Fruit fly (Drosophila melanogaster): ENCODE results near the gene CG32756.

Gene CG32756

DNA sequence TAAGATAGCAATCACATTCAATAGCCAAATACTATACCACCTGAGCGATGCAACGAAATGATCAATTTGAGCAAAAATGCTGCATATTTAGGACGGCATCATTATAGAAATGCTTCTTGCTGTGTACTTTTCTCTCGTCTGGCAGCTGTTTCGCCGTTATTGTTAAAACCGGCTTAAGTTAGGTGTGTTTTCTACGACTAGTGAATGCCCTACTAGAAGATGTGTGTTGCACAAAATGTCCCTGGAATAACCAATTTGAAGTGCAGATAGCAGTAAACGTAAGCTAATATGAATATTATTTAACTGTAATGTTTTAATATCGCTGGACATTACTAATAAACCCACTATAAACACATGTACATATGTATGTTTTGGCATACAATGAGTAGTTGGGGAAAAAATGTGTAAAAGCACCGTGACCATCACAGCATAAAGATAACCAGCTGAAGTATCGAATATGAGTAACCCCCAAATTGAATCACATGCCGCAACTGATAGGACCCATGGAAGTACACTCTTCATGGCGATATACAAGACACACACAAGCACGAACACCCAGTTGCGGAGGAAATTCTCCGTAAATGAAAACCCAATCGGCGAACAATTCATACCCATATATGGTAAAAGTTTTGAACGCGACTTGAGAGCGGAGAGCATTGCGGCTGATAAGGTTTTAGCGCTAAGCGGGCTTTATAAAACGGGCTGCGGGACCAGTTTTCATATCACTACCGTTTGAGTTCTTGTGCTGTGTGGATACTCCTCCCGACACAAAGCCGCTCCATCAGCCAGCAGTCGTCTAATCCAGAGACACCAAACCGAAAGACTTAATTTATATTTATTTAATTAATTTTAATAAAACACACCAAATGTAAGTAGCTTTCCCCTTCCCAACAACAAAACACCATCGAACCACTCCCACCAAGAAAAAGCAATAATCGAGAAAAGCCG is 45.1 kb upstream of the CG32756 start, which contains the start of gene Act5C (continued):
- peak; percentile 68 for TF ChIP-seq crol (GFP tag; IDR thresholded peaks at IDR 0.05)
- TF ChIP-seq peb (GFP tag; IDR thresholded peaks at IDR 0.05) = peak; percentile 83
- TF ChIP-seq Dad (GFP tag; optimal IDR thresholded peaks at IDR 0.05) = peak; percentile 90
- no peak for TF ChIP-seq Doc2 (GFP tag; IDR thresholded peaks at IDR 0.05)
- peak; percentile 99 for TF ChIP-seq sens (GFP tag)
- peak; percentile 90 for TF ChIP-seq en (GFP tag; optimal IDR thresholded peaks at IDR 0.05)
- peak; percentile 90 for TF ChIP-seq CG8290 (GFP tag; optimal IDR thresholded peaks at IDR 0.05)
- peak; percentile 11 to 99 for TF ChIP-seq CG8290 (tag; optimal IDR thresholded peaks at IDR 0.05)
- peak in 1 of 2 experiments; percentile 53 for TF ChIP-seq tll (GFP tag; optimal IDR thresholded peaks at IDR 0.05)
- TF ChIP-seq CG10267 (tag; optimal IDR thresholded peaks at IDR 0.05) = peak; percentile 91
- TF ChIP-seq CG7372 (GFP tag; IDR thresholded peaks at IDR 0.05) = peak; percentile 86
- TF ChIP-seq CG18262 (tag; optimal IDR thresholded peaks at IDR 0.05) = peak; percentile 95
- peak; percentile 93 for TF ChIP-seq so (GFP tag; IDR thresholded peaks at IDR 0.05)
- TF ChIP-seq Meics (GFP tag; optimal IDR thresholded peaks at IDR 0.05) = peak; percentile 93
- TF ChIP-seq CG33213 (GFP tag; optimal IDR thresholded peaks at IDR 0.05) = peak; percentile 95
- TF ChIP-seq CG15601 (tag; optimal IDR thresholded peaks at IDR 0.05) = peak; percentile 86
- TF ChIP-seq Neu2 (GFP tag; optimal IDR thresholded peaks at IDR 0.05; ENCODE audit: borderline replicate concordance) = peak; percentile 79
- TF ChIP-seq pnt (GFP tag; optimal IDR thresholded peaks at IDR 0.05) = peak; percentile 95
- TF ChIP-seq CG1024 (GFP tag; IDR thresholded peaks at IDR 0.05) = peak; percentile 83
- peak; percentile 92 for TF ChIP-seq Optix (GFP tag; IDR thresholded peaks at IDR 0.05)
- peak; percentile 93 for TF ChIP-seq CG6689 (GFP tag; IDR thresholded peaks at IDR 0.05)
- peak; percentile 78 for TF ChIP-seq CG11696 (GFP tag; IDR thresholded peaks at IDR 0.05)
- TF ChIP-seq Bteb2 (GFP tag; optimal IDR thresholded peaks at IDR 0.05) = peak; percentile 86
- TF ChIP-seq sima (GFP tag; optimal IDR thresholded peaks at IDR 0.05) = peak; percentile 86
- TF ChIP-seq Nf-YA (GFP tag; IDR thresholded peaks at IDR 0.05) = peak; percentile 86
- TF ChIP-seq vnd (GFP tag; IDR thresholded peaks at IDR 0.05; ENCODE audit: partially characterized antibody) = no peak
- peak; percentile 88 for TF ChIP-seq Sox100B (GFP tag; optimal IDR thresholded peaks at IDR 0.05)
- peak; percentile 59 for TF ChIP-seq CG7928 (GFP tag; optimal IDR thresholded peaks at IDR 0.05)
- TF ChIP-seq ap (GFP tag; IDR thresholded peaks at IDR 0.05) = peak; percentile 82
- peak; percentile 96 for TF ChIP-seq chn (GFP tag; optimal IDR thresholded peaks at IDR 0.05)
- TF ChIP-seq CG6854 (GFP tag; optimal IDR thresholded peaks at IDR 0.05) = peak; percentile 86
- TF ChIP-seq Dll (GFP tag; IDR thresholded peaks at IDR 0.05; ENCODE audit: partially characterized antibody) = no peak
- TF ChIP-seq bcd (GFP tag; optimal IDR thresholded peaks at IDR 0.05) = peak; percentile 94
- 0 out of 2 replicates have a peak, but pooled peaks have one; percentile 46 for TF ChIP-seq CG42726 (GFP tag; IDR thresholded peaks at IDR 0.05; ENCODE audit: partially characterized antibody)
- peak; percentile 91 for TF ChIP-seq Six4 (GFP tag; optimal IDR thresholded peaks at IDR 0.05)
- TF ChIP-seq aop (GFP tag; IDR thresholded peaks at IDR 0.05) = peak; percentile 74
- peak; percentile 86 for TF ChIP-seq run (tag; optimal IDR thresholded peaks at IDR 0.05)
- peak; percentile 89 for TF ChIP-seq CG14667 (GFP tag; IDR thresholded peaks at IDR 0.05)
- TF ChIP-seq toy (GFP tag; IDR thresholded peaks at IDR 0.05) = peak; percentile 74
- TF ChIP-seq E2f1 (GFP tag; IDR thresholded peaks at IDR 0.05) = peak; percentile 92
- peak; percentile 90 for TF ChIP-seq CG9876 (GFP tag; optimal IDR thresholded peaks at IDR 0.05)
- TF ChIP-seq gcm2 (GFP tag; optimal IDR thresholded peaks at IDR 0.05) = peak; percentile 90
- TF ChIP-seq CG10565 (GFP tag; optimal IDR thresholded peaks at IDR 0.05) = peak; percentile 90
- peak; percentile 86 for TF ChIP-seq gsb (GFP tag; IDR thresholded peaks at IDR 0.05)
- TF ChIP-seq crc (GFP tag; optimal IDR thresholded peaks at IDR 0.05) = peak; percentile 94
- peak; percentile 81 for TF ChIP-seq luna (GFP tag; optimal IDR thresholded peaks at IDR 0.05)
- TF ChIP-seq Sox102F (GFP tag; optimal IDR thresholded peaks at IDR 0.05) = peak; percentile 94
- no peak for TF ChIP-seq yki (optimal IDR thresholded peaks at IDR 0.05)
- TF ChIP-seq ewg (GFP tag; optimal IDR thresholded peaks at IDR 0.05) = peak; percentile 98
- peak; percentile 75 for TF ChIP-seq CG34376 (GFP tag; optimal IDR thresholded peaks at IDR 0.05)
